Fruit fly (Drosophila melanogaster): ENCODE results near the gene Nrx-1.

Gene Nrx-1

DNA sequence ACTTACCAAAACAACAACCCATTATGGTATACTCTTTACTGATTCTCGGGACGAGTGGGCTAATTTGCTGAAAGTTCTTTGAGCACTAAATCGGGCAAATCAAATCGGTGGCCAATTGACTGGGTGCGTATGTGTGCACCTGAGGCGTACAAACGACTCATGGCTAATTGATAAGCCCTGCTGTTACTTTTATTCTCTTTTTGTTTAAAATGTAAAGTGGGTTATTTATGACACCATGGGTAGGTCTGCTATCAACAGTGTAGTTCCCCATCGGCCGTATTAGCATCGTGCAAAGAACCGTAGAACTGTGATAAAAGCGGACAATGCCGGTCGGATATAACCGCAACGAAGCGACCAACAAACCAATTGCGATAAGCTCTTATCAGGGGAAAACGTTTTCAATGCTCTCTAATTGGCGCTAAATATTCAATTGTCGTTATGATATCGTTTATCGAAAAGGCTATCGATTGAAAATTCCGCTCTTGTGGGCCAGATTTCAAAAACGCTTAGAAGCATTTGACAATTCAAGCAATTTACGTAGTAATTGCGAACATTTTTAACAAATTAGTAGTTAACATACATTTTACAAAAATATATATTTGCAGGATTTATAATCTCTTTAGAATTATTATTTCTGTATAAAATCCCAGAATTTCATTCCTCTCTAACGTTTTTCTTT lies 21.0 kb upstream of the Nrx-1 start, which contains the start of gene CG34288 (continued):
- TF ChIP-seq CG4854 (GFP tag; optimal IDR thresholded peaks at IDR 0.05) (no peak), CG17385 (GFP tag; optimal IDR thresholded peaks at IDR 0.05) (no peak), Fer3 (tag; optimal IDR thresholded peaks at IDR 0.05) (peak; percentile 56), CG12391 (tag; optimal IDR thresholded peaks at IDR 0.05) (no peak), CG14441 (GFP tag; IDR thresholded peaks at IDR 0.05) (peak; percentile 55), zfh2 (GFP tag; optimal IDR thresholded peaks at IDR 0.05) (no peak), hth (optimal IDR thresholded peaks at IDR 0.05) (no peak), lov (optimal IDR thresholded peaks at IDR 0.05) (no peak), lov (GFP tag; IDR thresholded peaks at IDR 0.05) (no peak), sens-2 (GFP tag; IDR thresholded peaks at IDR 0.05) (no peak), NC2β (GFP tag; optimal IDR thresholded peaks at IDR 0.05) (no peak), Bgb (GFP tag; IDR thresholded peaks at IDR 0.05; ENCODE audit: partially characterized antibody) (peak; percentile 29; the same call in 1 of the 2 replicates), usp (GFP tag; optimal IDR thresholded peaks at IDR 0.05) (no peak), CG13775 (GFP tag; optimal IDR thresholded peaks at IDR 0.05) (no peak), CHES-1-like (GFP tag; optimal IDR thresholded peaks at IDR 0.05) (peak; percentile 28), CG34422 (GFP tag; IDR thresholded peaks at IDR 0.05) (peak; percentile 29; the same call in 1 of the 3 replicates), Lpt (GFP tag; optimal IDR thresholded peaks at IDR 0.05) (no peak), Side (GFP tag; optimal IDR thresholded peaks at IDR 0.05) (peak; percentile 13), ato (GFP tag; IDR thresholded peaks at IDR 0.05; ENCODE audit: partially characterized antibody) (no peak), zf30C (GFP tag; optimal IDR thresholded peaks at IDR 0.05) (no peak), CG1024 (GFP tag; IDR thresholded peaks at IDR 0.05) (no peak), Ravus (GFP tag; IDR thresholded peaks at IDR 0.05) (no peak), Oli (tag; optimal IDR thresholded peaks at IDR 0.05) (peak; percentile 2), maf-S (GFP tag; optimal IDR thresholded peaks at IDR 0.05) (peak; percentile 4), ssp (GFP tag; IDR thresholded peaks at IDR 0.05) (no peak), CG6254 (GFP tag; optimal IDR thresholded peaks at IDR 0.05) (no peak), sim (GFP tag; IDR thresholded peaks at IDR 0.05) (no peak), cas (GFP tag; IDR thresholded peaks at IDR 0.05) (peak; percentile 29; the same call in 1 of the 2 replicates), tna (GFP tag; IDR thresholded peaks at IDR 0.05; ENCODE audit: partially characterized antibody) (no peak), dimm (GFP tag; IDR thresholded peaks at IDR 0.05) (no peak), dm (GFP tag; optimal IDR thresholded peaks at IDR 0.05) (no peak), danr (GFP tag; IDR thresholded peaks at IDR 0.05) (no peak), nmo (GFP tag; optimal IDR thresholded peaks at IDR 0.05) (no peak), Sox102F (GFP tag; optimal IDR thresholded peaks at IDR 0.05) (peak; percentile 38), CG1647 (GFP tag; optimal IDR thresholded peaks at IDR 0.05) (no peak), ATbp (GFP tag; optimal IDR thresholded peaks at IDR 0.05) (no peak), CG13296 (GFP tag; optimal IDR thresholded peaks at IDR 0.05) (no peak), CG6765 (GFP tag; optimal IDR thresholded peaks at IDR 0.05) (no peak), tio (GFP tag; optimal IDR thresholded peaks at IDR 0.05) (no peak), CG3407 (GFP tag; optimal IDR thresholded peaks at IDR 0.05) (no peak), CG11456 (GFP tag; IDR thresholded peaks at IDR 0.05) (peak; percentile 85), kni (GFP tag; optimal IDR thresholded peaks at IDR 0.05) (no peak), Dref (GFP tag; IDR thresholded peaks at IDR 0.05) (peak; percentile 58), Sry-β (GFP tag; optimal IDR thresholded peaks at IDR 0.05) (no peak), NC2α (GFP tag; optimal IDR thresholded peaks at IDR 0.05) (no peak), Dad (GFP tag; optimal IDR thresholded peaks at IDR 0.05) (no peak), Dip2 (GFP tag; IDR thresholded peaks at IDR 0.05) (no peak), D19A (tag; optimal IDR thresholded peaks at IDR 0.05) (no peak), HLH54F (GFP tag; optimal IDR thresholded peaks at IDR 0.05) (no peak), h (optimal IDR thresholded peaks at IDR 0.05) (no peak), Max (GFP tag; optimal IDR thresholded peaks at IDR 0.05) (no peak), eve (GFP tag; optimal IDR thresholded peaks at IDR 0.05) (no peak)

Data from whole organism, embryonic.